Worm (Caenorhabditis elegans) whole organism, young adult: ENCODE data around the gene Y38C1AA.1.

Source experiments
- F10E7.11 ChIP-seq: sonication (generic microtip); optimal IDR thresholded peaks from 2 replicates; lab custom pipeline; 2017; ENCODE audit warnings: mild to moderate bottlenecking, missing genetic modification characterization, moderate library complexity, missing compliant biosample characterization
- F22D6.2 ChIP-seq: sonication (generic microtip); optimal IDR thresholded peaks from 2 replicates; lab custom pipeline; 2016; ENCODE audit warnings: mild to moderate bottlenecking, missing genetic modification characterization, missing compliant biosample characterization
- F33H1.4 ChIP-seq: fragments of 200-800 bp; sonication (Bioruptor generic); IDR thresholded peaks from 2 replicates; pipeline ENCODE4 v1.3.6; 2022; ENCODE audit warnings: missing genetic modification reagents, missing genetic modification characterization, missing compliant biosample characterization
- F55B11.4 ChIP-seq: sonication (generic microtip); optimal IDR thresholded peaks from 2 replicates; lab custom pipeline; 2016; ENCODE audit warnings: missing compliant biosample characterization, missing genetic modification characterization, borderline replicate concordance; ENCODE audit not compliant: insufficient read depth
- F57A8.1 ChIP-seq: fragments of 200-800 bp; sonication (Bioruptor generic); optimal IDR thresholded peaks from 2 replicates; lab custom pipeline; 2018; ENCODE audit warnings: mild to moderate bottlenecking, missing genetic modification characterization, moderate library complexity, missing compliant biosample characterization
- ama-1 ChIP-seq, 3 experiments: fragments of 150-350 bp in 1 of 3; sonication (generic microtip) in 2 of 3; optimal IDR thresholded peaks; 2 replicates each; lab custom pipeline; 2014 to 2018; ENCODE audit warnings: missing biosample characterization in 2 of 3, missing genetic modification characterization in 2 of 3, missing genetic modification reagents in 2 of 3
- aptf-3 ChIP-seq: fragments of 200-800 bp; sonication (Bioruptor generic); IDR thresholded peaks from 2 replicates; pipeline ENCODE4 v1.3.6; 2022; ENCODE audit warnings: missing genetic modification characterization, missing compliant biosample characterization
- athp-1 ChIP-seq: sonication (generic microtip); optimal IDR thresholded peaks from 2 replicates; lab custom pipeline; 2017; ENCODE audit warnings: mild to moderate bottlenecking, missing genetic modification characterization, missing compliant biosample characterization
- bed-1 ChIP-seq: fragments of 200-800 bp; sonication (Bioruptor generic); IDR thresholded peaks from 2 replicates; pipeline ENCODE4 v1.3.6; 2022; ENCODE audit warnings: missing genetic modification reagents, missing genetic modification characterization, missing compliant biosample characterization
- bed-2 ChIP-seq: fragments of 200-800 bp; sonication (Bioruptor generic); IDR thresholded peaks from 2 replicates; pipeline ENCODE4 v1.3.6; 2022; ENCODE audit warnings: missing genetic modification reagents, missing genetic modification characterization, missing compliant biosample characterization
- ccch-3 ChIP-seq: fragments of 200-800 bp; sonication (Bioruptor generic); optimal IDR thresholded peaks from 2 replicates; lab custom pipeline; 2018; ENCODE audit warnings: mild to moderate bottlenecking, missing genetic modification characterization, missing compliant biosample characterization
- cebp-1 ChIP-seq, 2 experiments: fragments of 200-800 bp in 1 of 2; sonication (Bioruptor generic) in 1 of 2; sonication (generic microtip) in 1 of 2; IDR thresholded peaks in 1 of 2; optimal IDR thresholded peaks in 1 of 2; 2 replicates each; pipeline versions ENCODE4 v1.3.6 to Lab custom; 2017 to 2022; ENCODE audit warnings: missing compliant biosample characterization in 2 of 2, missing genetic modification characterization in 2 of 2, mild to moderate bottlenecking in 1 of 2, missing genetic modification reagents in 1 of 2, moderate library complexity in 1 of 2
- cebp-2 ChIP-seq: fragments of 200-800 bp; sonication (Bioruptor generic); IDR thresholded peaks from 2 replicates; pipeline ENCODE4 v1.3.6; 2022; ENCODE audit warnings: missing genetic modification characterization, missing compliant biosample characterization
- ceh-100 ChIP-seq: fragments of 200-800 bp; sonication (Bioruptor generic); IDR thresholded peaks from 2 replicates; pipeline ENCODE4 v1.3.6; 2022; ENCODE audit warnings: missing genetic modification reagents, missing genetic modification characterization, missing compliant biosample characterization
- ceh-58 ChIP-seq: fragments of 200-800 bp; sonication (Bioruptor generic); IDR thresholded peaks from 2 replicates; pipeline ENCODE4 v1.3.6; 2022; ENCODE audit warnings: missing genetic modification characterization, missing compliant biosample characterization
- egrh-3 ChIP-seq: fragments of 200-800 bp; sonication (Bioruptor generic); IDR thresholded peaks from 2 replicates; pipeline ENCODE4 v1.3.6; 2022; ENCODE audit warnings: missing genetic modification reagents, missing genetic modification characterization, missing compliant biosample characterization
- him-1 ChIP-seq: sonication (generic microtip); optimal IDR thresholded peaks from 2 replicates; lab custom pipeline; 2016; ENCODE audit warnings: missing genotype, missing genetic modification reagents, missing genetic modification characterization, missing compliant biosample characterization
- hlh-26 ChIP-seq: fragments of 200-800 bp; sonication (Bioruptor generic); conservative IDR thresholded peaks from 2 replicates; pipeline ENCODE4 v1.3.6; 2022; ENCODE audit warnings: missing genetic modification reagents, missing genetic modification characterization, missing compliant biosample characterization
- hrde-1 ChIP-seq: sonication (generic microtip); optimal IDR thresholded peaks from 2 replicates; lab custom pipeline; 2016; ENCODE audit warnings: missing genetic modification characterization, mild to moderate bottlenecking, missing compliant biosample characterization, moderate library complexity, missing genotype, missing genetic modification reagents, borderline replicate concordance
- lin-40 ChIP-seq: sonication (generic microtip); optimal IDR thresholded peaks from 2 replicates; lab custom pipeline; 2016; ENCODE audit warnings: missing genetic modification characterization, mild to moderate bottlenecking, missing compliant biosample characterization, missing genotype, missing genetic modification reagents
- madf-8 ChIP-seq: fragments of 200-800 bp; sonication (Bioruptor generic); conservative IDR thresholded peaks from 2 replicates; pipeline ENCODE4 v1.3.6; 2022; ENCODE audit warnings: missing genetic modification reagents, missing genetic modification characterization, missing compliant biosample characterization
- mcd-1 ChIP-seq: fragments of 200-800 bp; sonication (Bioruptor generic); IDR thresholded peaks from 2 replicates; pipeline ENCODE4 v1.3.6; 2022; ENCODE audit warnings: missing genetic modification reagents, missing genetic modification characterization, missing compliant biosample characterization
- mes-4 ChIP-seq: sonication (generic microtip); optimal IDR thresholded peaks from 2 replicates; lab custom pipeline; 2016; ENCODE audit warnings: missing genotype, missing genetic modification characterization, missing compliant biosample characterization
- mxl-1 ChIP-seq: sonication (generic microtip); optimal IDR thresholded peaks from 2 replicates; lab custom pipeline; 2016; ENCODE audit warnings: missing genetic modification characterization, missing compliant biosample characterization
- nfyb-1 ChIP-seq: fragments of 200-800 bp; sonication (Bioruptor generic); IDR thresholded peaks from 2 replicates; pipeline ENCODE4 v1.3.6; 2022; ENCODE audit warnings: missing genetic modification reagents, missing genetic modification characterization, missing compliant biosample characterization
- nhr-179 ChIP-seq: sonication (generic microtip); optimal IDR thresholded peaks from 2 replicates; lab custom pipeline; 2016; ENCODE audit warnings: mild to moderate bottlenecking, missing genetic modification characterization, missing compliant biosample characterization
- pha-4 ChIP-seq: fragments of 150-350 bp; sonication (generic microtip); optimal IDR thresholded peaks from 2 replicates; lab custom pipeline; 2014; ENCODE audit warnings: missing biosample characterization, missing genetic modification reagents, missing genetic modification characterization
- rcor-1 ChIP-seq: fragments of 200-800 bp; sonication (Bioruptor generic); IDR thresholded peaks from 2 replicates; pipeline ENCODE4 v1.3.6; 2022; ENCODE audit warnings: missing genetic modification reagents, missing genetic modification characterization, missing compliant biosample characterization
- snpc-1.3 ChIP-seq: sonication (generic microtip); optimal IDR thresholded peaks from 2 replicates; lab custom pipeline; 2017; ENCODE audit warnings: missing genetic modification characterization, mild to moderate bottlenecking, missing compliant biosample characterization, antibody characterized with exemption, moderate library complexity, missing genotype, missing genetic modification reagents; ENCODE audit not compliant: insufficient read depth
- somi-1 ChIP-seq: fragments of 200-800 bp; sonication (Bioruptor generic); optimal IDR thresholded peaks from 2 replicates; lab custom pipeline; 2018; ENCODE audit warnings: mild to moderate bottlenecking, missing genetic modification characterization, missing compliant biosample characterization
- tbp1 ChIP-seq: fragments of 200-800 bp; sonication (Bioruptor generic); optimal IDR thresholded peaks from 2 replicates; lab custom pipeline; 2018; ENCODE audit warnings: mild to moderate bottlenecking, missing genetic modification characterization, missing compliant biosample characterization
- tbx-9 ChIP-seq: sonication (generic microtip); optimal IDR thresholded peaks from 2 replicates; lab custom pipeline; 2016; ENCODE audit warnings: borderline replicate concordance, missing genetic modification characterization, inconsistent platforms, missing compliant biosample characterization
- unc-130 ChIP-seq: sonication (generic microtip); optimal IDR thresholded peaks from 2 replicates; lab custom pipeline; 2016; ENCODE audit warnings: missing genetic modification reagents, missing genetic modification characterization, missing compliant biosample characterization
- xnd-1 ChIP-seq: sonication (generic microtip); optimal IDR thresholded peaks from 2 replicates; lab custom pipeline; 2016; ENCODE audit warnings: missing genotype, missing genetic modification reagents, missing genetic modification characterization, missing compliant biosample characterization
- zim-3 ChIP-seq: sonication (generic microtip); optimal IDR thresholded peaks from 2 replicates; lab custom pipeline; 2017; ENCODE audit warnings: mild to moderate bottlenecking, missing genetic modification characterization, moderate library complexity, missing compliant biosample characterization
- ztf-22 ChIP-seq: fragments of 200-800 bp; sonication (Bioruptor generic); optimal IDR thresholded peaks from 2 replicates; lab custom pipeline; 2018; ENCODE audit warnings: mild to moderate bottlenecking, missing genetic modification characterization, moderate library complexity, missing compliant biosample characterization
- ztf-26 ChIP-seq: sonication (generic microtip); optimal IDR thresholded peaks from 2 replicates; lab custom pipeline; 2017; ENCODE audit warnings: missing genetic modification characterization, missing compliant biosample characterization

Y38C1AA.1 gene

ce11 chrIV:244843-245242, 36.9 kb downstream of the Y38C1AA.1 start, which contains the start of gene aass-1:
TSS of gene aass-1 (plus strand) at chrIV:245143.
- TF ChIP-seq hlh-26 (GFP tag; lab: Robert Waterston, UW) (no peak), ama-1 (optimal IDR thresholded peaks at IDR 0.05; lab: Kevin White, UChicago) (no peak), ama-1 (GFP tag; optimal IDR thresholded peaks at IDR 0.05; lab: Kevin White, UChicago) (no peak), F33H1.4 (GFP tag; lab: Robert Waterston, UW) (no peak), cebp-2 (no peak), egrh-3 (no peak), hrde-1 (tag; lab: Kevin White, UChicago) (no peak), madf-8 (GFP tag; lab: Robert Waterston, UW) (no peak), bed-1 (no peak), ceh-58 (no peak), xnd-1 (no peak), nhr-179 (tag; lab: Kevin White, UChicago) (no peak), unc-130 (no peak)

DNA sequence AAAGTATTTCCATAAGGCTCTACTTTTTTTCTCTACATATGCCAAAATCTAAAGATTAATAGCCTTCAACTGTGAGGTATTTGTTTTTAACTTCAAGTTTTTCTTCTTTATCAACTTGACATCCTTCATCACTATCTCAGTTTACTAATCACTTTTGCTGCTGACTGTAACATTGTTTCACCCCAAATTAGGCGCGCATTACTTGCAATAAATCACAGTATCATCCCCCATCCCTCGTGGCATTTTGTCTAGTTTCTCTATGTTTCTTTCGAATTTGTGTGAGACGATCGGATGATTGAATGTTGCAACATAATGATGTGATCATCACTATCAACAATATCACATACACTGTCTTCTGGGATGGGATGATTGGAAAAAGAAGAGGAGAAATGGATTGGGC, 39.5 kb downstream of the Y38C1AA.1 start:
- no peak for TF ChIP-seq pha-4 (tag; lab: Kevin White, UChicago)
- TF ChIP-seq ztf-22 (GFP tag; lab: Kevin White, UChicago), result no peak
- no peak for TF ChIP-seq nfyb-1 (GFP tag; lab: Robert Waterston, UW)
- no peak for TF ChIP-seq ceh-58
- TF ChIP-seq somi-1 (GFP tag; lab: Kevin White, UChicago), result peak; percentile 41
- TF ChIP-seq snpc-1.3 (tag; lab: Kevin White, UChicago), result no peak
- TF ChIP-seq ceh-100 (GFP tag; lab: Robert Waterston, UW), result no peak
- TF ChIP-seq madf-8 (GFP tag; lab: Robert Waterston, UW), result no peak
- TF ChIP-seq lin-40 (tag; lab: Kevin White, UChicago), result peak; percentile 27
- TF ChIP-seq F10E7.11 (tag; lab: Kevin White, UChicago), result no peak
- TF ChIP-seq athp-1 (tag; lab: Kevin White, UChicago), result no peak
- no peak for TF ChIP-seq rcor-1 (GFP tag; lab: Robert Waterston, UW)
- no peak for TF ChIP-seq him-1 (tag; lab: Kevin White, UChicago)
- no peak for TF ChIP-seq zim-3 (tag; lab: Kevin White, UChicago)
- no peak for TF ChIP-seq mes-4 (tag; lab: Kevin White, UChicago)
- TF ChIP-seq tbp1 (GFP tag; lab: Kevin White, UChicago), result no peak
- TF ChIP-seq F22D6.2 (tag; lab: Kevin White, UChicago), result no peak
- peak; percentile 23 for TF ChIP-seq ztf-26 (tag; lab: Kevin White, UChicago)
- TF ChIP-seq, all 124 proteins: peak for 3

DNA sequence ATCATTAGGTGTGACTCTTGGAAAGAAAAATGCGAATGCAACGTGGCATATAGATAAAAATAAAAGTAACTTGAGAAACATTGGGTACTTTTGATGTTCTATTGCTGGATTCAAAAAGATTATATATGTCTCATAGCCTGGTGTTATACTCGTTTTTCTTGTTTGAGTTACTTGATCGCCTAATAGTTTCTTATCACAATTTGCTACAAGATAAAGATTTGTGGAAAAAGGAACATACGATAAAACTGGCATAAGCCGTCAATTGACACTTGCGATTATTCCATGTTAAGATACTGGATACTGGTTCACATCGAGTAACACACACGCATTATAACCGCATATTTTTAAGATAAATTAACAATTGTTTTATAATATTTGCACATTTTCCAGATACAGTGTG, 44.5 kb downstream of the Y38C1AA.1 start, which contains the start of gene grl-19:
grl-19 (minus strand) TSS at position 101 of the 400 bp plus-strand sequence.
- no peak for TF ChIP-seq egrh-3
- no peak for TF ChIP-seq cebp-1 (GFP tag; IDR thresholded peaks at IDR 0.05; lab: Robert Waterston, UW)
- TF ChIP-seq cebp-1 (tag; optimal IDR thresholded peaks at IDR 0.05; lab: Kevin White, UChicago), result no peak
- no peak for TF ChIP-seq unc-130
- TF ChIP-seq mcd-1, result no peak
- TF ChIP-seq ccch-3 (GFP tag; lab: Kevin White, UChicago), result no peak
- TF ChIP-seq mxl-1, result no peak
- TF ChIP-seq tbx-9, result no peak
- no peak for TF ChIP-seq bed-2 (GFP tag; lab: Robert Waterston, UW)
- no peak for TF ChIP-seq F57A8.1 (GFP tag; lab: Kevin White, UChicago)
- no peak for TF ChIP-seq tbp1 (GFP tag; lab: Kevin White, UChicago)
- no peak for TF ChIP-seq ztf-26 (tag; lab: Kevin White, UChicago)
- TF ChIP-seq F55B11.4 (tag; lab: Kevin White, UChicago), result no peak
- TF ChIP-seq aptf-3, result no peak
- TF ChIP-seq zim-3 (tag; lab: Kevin White, UChicago), result no peak
